Fruit fly (Drosophila melanogaster) whole organism, embryonic: Measurements from ENCODE around the gene NijC.
A peak's percentile ranks its signal among the peaks of the same experiment; 100 is the strongest.

Experiments used
- Ada2b ChIP-seq: fragments of 200-800 bp; sonication (Bioruptor generic); IDR thresholded peaks from 2 replicates; pipeline ENCODE4 v1.3.6; 2022; ENCODE audit warnings: missing biosample characterization, missing genetic modification characterization
- Awh ChIP-seq: fragments of 200-800 bp; sonication (Bioruptor generic); IDR thresholded peaks from 2 replicates; pipeline ENCODE4, ENCODE4 v1.3.6; 2022; ENCODE audit warnings: missing biosample characterization, missing genetic modification characterization
- Blimp-1 ChIP-seq: fragments of 200-800 bp; sonication (Bioruptor generic); optimal IDR thresholded peaks from 3 replicates; lab custom pipeline; 2018; ENCODE audit warnings: missing biosample characterization, missing genetic modification characterization, mild to moderate bottlenecking, moderate library complexity, missing genetic modification reagents
- C15 ChIP-seq: fragments of 200-800 bp; sonication (Bioruptor generic); IDR thresholded peaks from 3 replicates; pipeline ENCODE4 v1.3.6; 2022; ENCODE audit warnings: missing biosample characterization, missing genetic modification characterization
- CG10431 ChIP-seq: fragments of 200-800 bp; sonication (Bioruptor generic); optimal IDR thresholded peaks from 3 replicates; lab custom pipeline; 2018; ENCODE audit warnings: missing biosample characterization, mild to moderate bottlenecking, missing genetic modification characterization
- CG14860 ChIP-seq: fragments of 200-800 bp; sonication (Bioruptor generic); IDR thresholded peaks from 3 replicates; pipeline ENCODE4 v1.3.6; 2022; ENCODE audit warnings: missing biosample characterization, missing genetic modification characterization; ENCODE audit not compliant: partially characterized antibody
- CG15479 ChIP-seq: fragments of 200-800 bp; sonication (Bioruptor generic); optimal IDR thresholded peaks from 3 replicates; lab custom pipeline; 2019; ENCODE audit warnings: missing biosample characterization, mild to moderate bottlenecking, missing genetic modification characterization, moderate library complexity
- CG15601 ChIP-seq: fragments of 200-800 bp; sonication (Bioruptor generic); optimal IDR thresholded peaks from 3 replicates; lab custom pipeline; 2019; ENCODE audit warnings: missing biosample characterization, mild to moderate bottlenecking, missing genetic modification characterization, moderate library complexity
- CG15696 ChIP-seq: fragments of 200-800 bp; sonication (Bioruptor generic); optimal IDR thresholded peaks from 2 replicates; lab custom pipeline; 2019; ENCODE audit warnings: missing biosample characterization, mild to moderate bottlenecking, missing genetic modification characterization, moderate library complexity
- CG1647 ChIP-seq: fragments of 200-800 bp; sonication (Bioruptor generic); optimal IDR thresholded peaks from 3 replicates; lab custom pipeline; 2016; ENCODE audit warnings: missing biosample characterization, missing genetic modification characterization
- CG17829 ChIP-seq: fragments of 200-800 bp; optimal IDR thresholded peaks from 2 replicates; lab custom pipeline; 2019; ENCODE audit warnings: missing biosample characterization, mild to moderate bottlenecking, missing genetic modification characterization, moderate library complexity
- CG18599 ChIP-seq: fragments of 200-800 bp; sonication (Bioruptor generic); optimal IDR thresholded peaks from 3 replicates; lab custom pipeline; 2017; ENCODE audit warnings: missing biosample characterization, missing genetic modification characterization, mild to moderate bottlenecking, moderate library complexity, missing genetic modification reagents
- CG2712 ChIP-seq: fragments of 200-800 bp; optimal IDR thresholded peaks from 3 replicates; lab custom pipeline; 2019; ENCODE audit warnings: missing biosample characterization, mild to moderate bottlenecking, missing genetic modification characterization, moderate library complexity
- CG31224 ChIP-seq: fragments of 200-800 bp; sonication (Bioruptor generic); IDR thresholded peaks from 2 replicates; pipeline ENCODE4 v1.3.6; 2022; ENCODE audit warnings: missing biosample characterization, missing genetic modification characterization
- CG32532 ChIP-seq: fragments of 200-800 bp; sonication (Bioruptor generic); IDR thresholded peaks from 2 replicates; pipeline ENCODE4 v1.3.6; 2022; ENCODE audit warnings: missing biosample characterization, missing genetic modification characterization
- CG3281 ChIP-seq: fragments of 200-800 bp; sonication (Bioruptor generic); optimal IDR thresholded peaks from 3 replicates; lab custom pipeline; 2017; ENCODE audit warnings: missing biosample characterization, mild to moderate bottlenecking, missing genetic modification characterization
- CG33557 ChIP-seq: fragments of 200-800 bp; sonication (Bioruptor generic); optimal IDR thresholded peaks from 2 replicates; lab custom pipeline; 2019; ENCODE audit warnings: missing biosample characterization, mild to moderate bottlenecking, missing genetic modification characterization, moderate library complexity
- CG4360 ChIP-seq: fragments of 200-800 bp; sonication (Bioruptor generic); IDR thresholded peaks from 2 replicates; pipeline ENCODE4 v1.3.6; 2022; ENCODE audit warnings: missing biosample characterization, missing genetic modification characterization
- CG4820 ChIP-seq: fragments of 200-800 bp; sonication (Bioruptor generic); optimal IDR thresholded peaks from 3 replicates; lab custom pipeline; 2016; ENCODE audit warnings: missing biosample characterization, missing genetic modification characterization
- CG8924 ChIP-seq: fragments of 200-800 bp; optimal IDR thresholded peaks from 3 replicates; lab custom pipeline; 2019; ENCODE audit warnings: missing biosample characterization, mild to moderate bottlenecking, missing genetic modification characterization, moderate library complexity
- CG9727 ChIP-seq: fragments of 200-800 bp; sonication (Bioruptor generic); optimal IDR thresholded peaks from 3 replicates; lab custom pipeline; 2017; ENCODE audit warnings: missing biosample characterization, mild to moderate bottlenecking, missing genetic modification characterization
- D19A ChIP-seq: fragments of 200-800 bp; optimal IDR thresholded peaks from 3 replicates; lab custom pipeline; 2019; ENCODE audit warnings: missing biosample characterization, mild to moderate bottlenecking, missing genetic modification characterization, moderate library complexity
- Dad ChIP-seq: fragments of 200-800 bp; sonication (Bioruptor generic); optimal IDR thresholded peaks from 3 replicates; lab custom pipeline; 2016; ENCODE audit warnings: missing biosample characterization, missing genetic modification characterization
- Eip74EF ChIP-seq, 2 experiments: fragments of 200-800 bp in 1 of 2; fragments of >200 bp in 1 of 2; sonication (Bioruptor generic) in 1 of 2; optimal IDR thresholded peaks; 2 replicates each; lab custom pipeline; 2017 to 2019; ENCODE audit warnings: missing biosample characterization in 2 of 2, missing genetic modification characterization in 2 of 2, mild to moderate bottlenecking in 1 of 2, moderate library complexity in 1 of 2
- Ets97D ChIP-seq: fragments of 200-800 bp; sonication (Bioruptor generic); optimal IDR thresholded peaks from 3 replicates; lab custom pipeline; 2016; ENCODE audit warnings: missing biosample characterization, missing genetic modification characterization
- H15 ChIP-seq: fragments of 200-800 bp; sonication (Bioruptor generic); IDR thresholded peaks from 3 replicates; pipeline ENCODE4 v1.3.6; 2022; ENCODE audit warnings: missing biosample characterization, missing genetic modification characterization
- Hmr ChIP-seq: fragments of 200-800 bp; sonication (Bioruptor generic); optimal IDR thresholded peaks from 3 replicates; lab custom pipeline; 2017; ENCODE audit warnings: mild to moderate bottlenecking, missing biosample characterization, missing genetic modification reagents, missing genetic modification characterization
- Kr ChIP-seq: fragments of 200-800 bp; sonication (Bioruptor generic); optimal IDR thresholded peaks from 2 replicates; lab custom pipeline; 2017; ENCODE audit warnings: missing biosample characterization, mild to moderate bottlenecking, missing genetic modification characterization
- Mad ChIP-seq: fragments of 200-800 bp; sonication (Bioruptor generic); optimal IDR thresholded peaks from 2 replicates; lab custom pipeline; 2016; ENCODE audit warnings: missing biosample characterization, missing genetic modification characterization
- Med ChIP-seq: fragments of 200-800 bp; sonication (Bioruptor generic); peaks from one replicate; lab custom pipeline; 2016; ENCODE audit warnings: missing biosample characterization, missing genetic modification characterization, mild to moderate bottlenecking, inconsistent platforms, moderate library complexity
- NFAT ChIP-seq: fragments of 200-800 bp; sonication (Bioruptor generic); IDR thresholded peaks from 2 replicates; pipeline ENCODE4 v1.3.6; 2022; ENCODE audit warnings: missing biosample characterization, missing genetic modification characterization
- Nf-YC ChIP-seq: fragments of 200-800 bp; optimal IDR thresholded peaks from 3 replicates; lab custom pipeline; 2019; ENCODE audit warnings: missing biosample characterization, mild to moderate bottlenecking, missing genetic modification characterization, moderate library complexity
- Oli ChIP-seq: fragments of 200-800 bp; sonication (Bioruptor generic); optimal IDR thresholded peaks from 2 replicates; lab custom pipeline; 2018; ENCODE audit warnings: missing biosample characterization, mild to moderate bottlenecking, missing genetic modification characterization, moderate library complexity
- Stat92E ChIP-seq, 3 experiments: fragments of >200 bp in 2 of 3; fragments of 200-800 bp in 1 of 3; sonication (Bioruptor generic) in 1 of 3; optimal IDR thresholded peaks; 2 replicates each; lab custom pipeline; 2017 to 2019; ENCODE audit warnings: missing biosample characterization in 3 of 3, missing genetic modification characterization in 3 of 3, mild to moderate bottlenecking in 1 of 3, moderate library complexity in 1 of 3
- Tbp ChIP-seq: fragments of >200 bp; optimal IDR thresholded peaks from 2 replicates; lab custom pipeline; 2018; ENCODE audit warnings: missing biosample characterization, missing genetic modification characterization
- Trl ChIP-seq, 3 experiments: fragments of >200 bp in 2 of 3; fragments of 200-800 bp in 1 of 3; sonication (Bioruptor generic) in 1 of 3; optimal IDR thresholded peaks; 2 replicates in 1 of 3; 3 replicates in 2 of 3; lab custom pipeline; 2016 to 2017; ENCODE audit warnings: missing biosample characterization in 1 of 3, missing genetic modification characterization in 1 of 3
- ac ChIP-seq: fragments of 200-800 bp; sonication (Bioruptor generic); optimal IDR thresholded peaks from 3 replicates; lab custom pipeline; 2017; ENCODE audit warnings: missing biosample characterization, mild to moderate bottlenecking, missing genetic modification characterization
- al ChIP-seq: fragments of 200-800 bp; sonication (Bioruptor generic); IDR thresholded peaks from 2 replicates; pipeline ENCODE4 v1.3.6; 2022; ENCODE audit warnings: missing biosample characterization, missing genetic modification characterization
- ato ChIP-seq: fragments of 200-800 bp; sonication (Bioruptor generic); IDR thresholded peaks from 2 replicates; pipeline ENCODE4 v1.3.6; 2022; ENCODE audit warnings: missing biosample characterization, missing genetic modification characterization; ENCODE audit not compliant: partially characterized antibody
- bab2 ChIP-seq: fragments of 200-800 bp; sonication (Bioruptor generic); optimal IDR thresholded peaks from 2 replicates; lab custom pipeline; 2016; ENCODE audit warnings: missing biosample characterization, missing genetic modification characterization
- cato ChIP-seq: fragments of 200-800 bp; sonication (Bioruptor generic); optimal IDR thresholded peaks from 2 replicates; lab custom pipeline; 2016; ENCODE audit warnings: missing biosample characterization, missing genetic modification characterization, borderline replicate concordance
- gfzf ChIP-seq: fragments of 200-800 bp; sonication (Bioruptor generic); optimal IDR thresholded peaks from 2 replicates; lab custom pipeline; 2016; ENCODE audit warnings: missing biosample characterization, mild to moderate bottlenecking, missing genetic modification characterization, moderate library complexity
- jumu ChIP-seq: fragments of 200-800 bp; sonication (Bioruptor generic); optimal IDR thresholded peaks from 3 replicates; lab custom pipeline; 2016; ENCODE audit warnings: missing biosample characterization, missing genetic modification characterization
- odd ChIP-seq: fragments of 200-800 bp; sonication (Bioruptor generic); optimal IDR thresholded peaks from 2 replicates; lab custom pipeline; 2017; ENCODE audit warnings: missing biosample characterization, mild to moderate bottlenecking, missing genetic modification characterization
- pfk ChIP-seq: fragments of 200-800 bp; sonication (Bioruptor generic); optimal IDR thresholded peaks from 2 replicates; lab custom pipeline; 2018; ENCODE audit warnings: missing biosample characterization, mild to moderate bottlenecking, missing genetic modification characterization, moderate library complexity
- pita ChIP-seq: fragments of 200-800 bp; sonication (Bioruptor generic); optimal IDR thresholded peaks from 2 replicates; lab custom pipeline; 2017; ENCODE audit warnings: missing biosample characterization, mild to moderate bottlenecking, missing genetic modification characterization
- sd ChIP-seq: fragments of 200-800 bp; sonication (Bioruptor generic); optimal IDR thresholded peaks from 3 replicates; lab custom pipeline; 2018; ENCODE audit warnings: missing biosample characterization, mild to moderate bottlenecking, missing genetic modification characterization, moderate library complexity
- ssp ChIP-seq: fragments of 200-800 bp; sonication (Bioruptor generic); IDR thresholded peaks from 2 replicates; pipeline ENCODE4 v1.3.6; 2022; ENCODE audit warnings: missing biosample characterization, missing genetic modification characterization
- twi ChIP-seq: fragments of 200-800 bp; optimal IDR thresholded peaks from 2 replicates; lab custom pipeline; 2019; ENCODE audit warnings: missing biosample characterization, mild to moderate bottlenecking, missing genetic modification characterization, moderate library complexity
- vfl ChIP-seq: fragments of 200-800 bp; sonication (Bioruptor generic); optimal IDR thresholded peaks from 2 replicates; lab custom pipeline; 2016; ENCODE audit warnings: missing biosample characterization, missing genetic modification characterization
- yki ChIP-seq: fragments of >200 bp; optimal IDR thresholded peaks from 3 replicates; lab custom pipeline; 2018

Gene NijC

dm6 chr3R:12647954-12648353, 47.0 kb upstream of the NijC start, which contains the start of gene Dtg (continued):
- TF ChIP-seq twi (tag; lab: Kevin White, UChicago): peak; percentile 70
- peak; percentile 77 for TF ChIP-seq Med (GFP tag; lab: Kevin White, UChicago)
- TF ChIP-seq CG4820: no peak
- TF ChIP-seq ac (GFP tag; lab: Kevin White, UChicago): peak; percentile 97
- TF ChIP-seq odd (GFP tag; lab: Kevin White, UChicago): peak; percentile 22
- TF ChIP-seq sd (tag; lab: Kevin White, UChicago): peak; percentile 52
- TF ChIP-seq CG1647: no peak
- no peak for TF ChIP-seq Mad (GFP tag; lab: Kevin White, UChicago)
- no peak for TF ChIP-seq NFAT
- no peak for TF ChIP-seq H15 (GFP tag; lab: Robert Waterston, UW)
- no peak for TF ChIP-seq CG15696 (tag; lab: Kevin White, UChicago)
- no peak for TF ChIP-seq Blimp-1 (GFP tag; lab: Kevin White, UChicago)
- no peak for TF ChIP-seq ato (GFP tag; lab: Robert Waterston, UW)
- no peak for TF ChIP-seq Dad (GFP tag; lab: Kevin White, UChicago)
- TF ChIP-seq Tbp: no peak
- no peak for TF ChIP-seq yki
- TF ChIP-seq Nf-YC: no peak
- TF ChIP-seq D19A (tag; lab: Kevin White, UChicago): no peak
- TF ChIP-seq CG17829 (tag; lab: Kevin White, UChicago): peak; percentile 42
- TF ChIP-seq CG18599 (GFP tag; lab: Kevin White, UChicago): no peak
- no peak for TF ChIP-seq CG14860 (GFP tag; lab: Robert Waterston, UW)
- TF ChIP-seq CG8924 (tag; lab: Kevin White, UChicago): peak; percentile 10
- TF ChIP-seq CG15601 (tag; lab: Kevin White, UChicago): peak; percentile 2
- no peak for TF ChIP-seq ssp (GFP tag; lab: Robert Waterston, UW)
- peak in 1 of 3 experiments; percentile 62 for TF ChIP-seq Stat92E (GFP tag; optimal IDR thresholded peaks at IDR 0.05; lab: Kevin White, UChicago)
- no peak for TF ChIP-seq Eip74EF (GFP tag; optimal IDR thresholded peaks at IDR 0.05; lab: Kevin White, UChicago)
- peak in 1 of 2 experiments; percentile 2 for TF ChIP-seq Trl (optimal IDR thresholded peaks at IDR 0.05; lab: Kevin White, UChicago)
- no peak for TF ChIP-seq Trl (GFP tag; optimal IDR thresholded peaks at IDR 0.05; lab: Kevin White, UChicago)
- no peak for TF ChIP-seq pita
- peak; percentile 0 for TF ChIP-seq CG9727 (GFP tag; lab: Kevin White, UChicago)
- no peak for TF ChIP-seq pfk (GFP tag; lab: Kevin White, UChicago)
- no peak for TF ChIP-seq CG32532
- TF ChIP-seq CG31224: no peak
- TF ChIP-seq CG2712 (tag; lab: Kevin White, UChicago): peak; percentile 7
- TF ChIP-seq CG33557 (GFP tag; lab: Kevin White, UChicago): peak; percentile 24
- no peak for TF ChIP-seq cato (GFP tag; lab: Kevin White, UChicago)
- TF ChIP-seq CG3281: no peak
- TF ChIP-seq jumu (GFP tag; lab: Kevin White, UChicago): no peak
- TF ChIP-seq Ets97D (GFP tag; lab: Kevin White, UChicago): no peak
- TF ChIP-seq C15: no peak
- TF ChIP-seq CG10431 (GFP tag; lab: Kevin White, UChicago): no peak
- peak; percentile 63 for TF ChIP-seq CG15479
- no peak for TF ChIP-seq Ada2b (GFP tag; lab: Robert Waterston, UW)
- TF ChIP-seq gfzf (GFP tag; lab: Kevin White, UChicago): no peak
- no peak; the same call in 1 of the 2 replicates for TF ChIP-seq CG4360
- TF ChIP-seq Hmr: no peak
- no peak for TF ChIP-seq bab2 (GFP tag; lab: Kevin White, UChicago)
- TF ChIP-seq vfl (GFP tag; lab: Kevin White, UChicago): no peak
- no peak for TF ChIP-seq Awh (GFP tag; lab: Robert Waterston, UW)
- no peak for TF ChIP-seq Oli
- TF ChIP-seq al (GFP tag; lab: Robert Waterston, UW): no peak
- TF ChIP-seq Kr (GFP tag; lab: Kevin White, UChicago): no peak
